Worm (Caenorhabditis elegans) whole organism, late embryonic: ENCODE data around the gene T14B4.19.

Experiments used
- C08G9.2 ChIP-seq: sonication (generic microtip); optimal IDR thresholded peaks from 2 replicates; lab custom pipeline; 2016; ENCODE audit warnings: mild to moderate bottlenecking, missing genetic modification characterization, moderate library complexity, missing compliant biosample characterization
- C38D4.7 ChIP-seq: fragments of 200-800 bp; sonication (Bioruptor generic); optimal IDR thresholded peaks from 2 replicates; lab custom pipeline; 2018; ENCODE audit warnings: mild to moderate bottlenecking, missing genetic modification characterization, moderate library complexity, missing compliant biosample characterization
- F13H6.1 ChIP-seq: sonication (generic microtip); optimal IDR thresholded peaks from 2 replicates; lab custom pipeline; 2016; ENCODE audit warnings: missing genetic modification characterization, missing compliant biosample characterization
- K02D7.2 ChIP-seq: sonication (generic microtip); optimal IDR thresholded peaks from 2 replicates; lab custom pipeline; 2017; ENCODE audit warnings: mild to moderate bottlenecking, missing genetic modification characterization, missing compliant biosample characterization
- T23F11.4 ChIP-seq: fragments of 200-800 bp; sonication (Bioruptor generic); optimal IDR thresholded peaks from 2 replicates; lab custom pipeline; 2018; ENCODE audit warnings: mild to moderate bottlenecking, missing genetic modification characterization, missing compliant biosample characterization
- ceh-14 ChIP-seq: sonication (generic microtip); optimal IDR thresholded peaks from 2 replicates; lab custom pipeline; 2016; ENCODE audit warnings: missing genotype, missing genetic modification characterization, missing compliant biosample characterization
- ceh-18 ChIP-seq: sonication (generic microtip); optimal IDR thresholded peaks from 2 replicates; lab custom pipeline; 2016; ENCODE audit warnings: missing genetic modification characterization, missing compliant biosample characterization
- ceh-22 ChIP-seq: sonication (generic microtip); optimal IDR thresholded peaks from 2 replicates; lab custom pipeline; 2017; ENCODE audit warnings: missing biosample characterization, missing genetic modification characterization
- ceh-45 ChIP-seq: fragments of 200-800 bp; sonication (Bioruptor generic); IDR thresholded peaks from 2 replicates; pipeline ENCODE4 v1.3.6; 2022; ENCODE audit warnings: missing genetic modification reagents, missing genetic modification characterization, missing compliant biosample characterization
- ceh-48 ChIP-seq: sonication (generic microtip); optimal IDR thresholded peaks from 2 replicates; lab custom pipeline; 2016; ENCODE audit warnings: missing genetic modification characterization, inconsistent platforms, missing compliant biosample characterization
- ceh-9 ChIP-seq: sonication (generic microtip); optimal IDR thresholded peaks from 2 replicates; lab custom pipeline; 2016; ENCODE audit warnings: mild to moderate bottlenecking, missing genetic modification characterization, inconsistent platforms, missing compliant biosample characterization
- elt-2 ChIP-seq: sonication (generic microtip); optimal IDR thresholded peaks from 2 replicates; lab custom pipeline; 2016; ENCODE audit warnings: missing genetic modification reagents, missing genetic modification characterization, missing compliant biosample characterization
- elt-4 ChIP-seq: sonication (generic microtip); optimal IDR thresholded peaks from 2 replicates; lab custom pipeline; 2016; ENCODE audit warnings: missing genetic modification characterization, missing compliant biosample characterization
- ets-4 ChIP-seq: sonication (generic microtip); optimal IDR thresholded peaks from 2 replicates; lab custom pipeline; 2016; ENCODE audit warnings: missing genetic modification characterization, missing compliant biosample characterization
- fax-1 ChIP-seq: sonication (generic microtip); optimal IDR thresholded peaks from 2 replicates; lab custom pipeline; 2016; ENCODE audit warnings: missing genotype, missing genetic modification characterization, missing compliant biosample characterization
- fkh-6 ChIP-seq: sonication (generic microtip); optimal IDR thresholded peaks from 2 replicates; lab custom pipeline; 2016; ENCODE audit warnings: missing genetic modification characterization, missing compliant biosample characterization
- hlh-15 ChIP-seq: sonication (generic microtip); optimal IDR thresholded peaks from 2 replicates; lab custom pipeline; 2016; ENCODE audit warnings: missing genetic modification characterization, missing compliant biosample characterization
- hlh-30 ChIP-seq: sonication (generic microtip); optimal IDR thresholded peaks from 2 replicates; lab custom pipeline; 2017; ENCODE audit warnings: antibody characterized with exemption, missing genetic modification characterization, missing compliant biosample characterization; ENCODE audit not compliant: insufficient read depth
- lin-11 ChIP-seq: fragments of 200-800 bp; sonication (Bioruptor generic); optimal IDR thresholded peaks from 2 replicates; lab custom pipeline; 2018; ENCODE audit warnings: mild to moderate bottlenecking, missing genetic modification characterization, missing compliant biosample characterization
- madf-2 ChIP-seq: sonication (generic microtip); optimal IDR thresholded peaks from 2 replicates; lab custom pipeline; 2017; ENCODE audit warnings: missing genetic modification characterization, missing compliant biosample characterization
- mec-3 ChIP-seq: sonication (generic microtip); optimal IDR thresholded peaks from 2 replicates; lab custom pipeline; 2016; ENCODE audit warnings: borderline replicate concordance, missing genetic modification characterization, missing compliant biosample characterization
- nhr-11 ChIP-seq: fragments of 150-350 bp; optimal IDR thresholded peaks from 2 replicates; lab custom pipeline; 2014; ENCODE audit warnings: missing biosample characterization, missing genetic modification characterization
- npax-4 ChIP-seq: sonication (generic microtip); optimal IDR thresholded peaks from 2 replicates; lab custom pipeline; 2016; ENCODE audit warnings: missing genetic modification characterization, missing compliant biosample characterization
- pag-3 ChIP-seq: sonication (generic microtip); optimal IDR thresholded peaks from 2 replicates; lab custom pipeline; 2016; ENCODE audit warnings: missing compliant biosample characterization, missing genetic modification characterization, borderline replicate concordance
- pax-1 ChIP-seq: fragments of 150-350 bp; optimal IDR thresholded peaks from 2 replicates; lab custom pipeline; 2014; ENCODE audit warnings: missing biosample characterization, missing genetic modification characterization
- pha-2 ChIP-seq: sonication (generic microtip); optimal IDR thresholded peaks from 2 replicates; lab custom pipeline; 2017; ENCODE audit warnings: mild to moderate bottlenecking, missing genetic modification characterization, missing compliant biosample characterization
- pha-4 ChIP-seq: fragments of 150-350 bp; optimal IDR thresholded peaks from 2 replicates; lab custom pipeline; 2018; ENCODE audit warnings: missing biosample characterization, missing genetic modification reagents, missing genetic modification characterization
- pros-1 ChIP-seq: fragments of 150-350 bp; optimal IDR thresholded peaks from 2 replicates; lab custom pipeline; 2014; ENCODE audit warnings: missing biosample characterization, missing genetic modification reagents, missing genetic modification characterization
- rnt-1 ChIP-seq: sonication (generic microtip); optimal IDR thresholded peaks from 2 replicates; lab custom pipeline; 2016; ENCODE audit warnings: missing genetic modification characterization, missing compliant biosample characterization
- sox-2 ChIP-seq: fragments of 200-800 bp; sonication (Bioruptor generic); IDR thresholded peaks from 2 replicates; pipeline ENCODE4 v1.3.6; 2022; ENCODE audit warnings: missing genetic modification reagents, missing genetic modification characterization, missing compliant biosample characterization
- sox-4 ChIP-seq: sonication (generic microtip); optimal IDR thresholded peaks from 2 replicates; lab custom pipeline; 2017; ENCODE audit warnings: mild to moderate bottlenecking, missing genetic modification characterization, inconsistent platforms, missing compliant biosample characterization
- tbx-2 ChIP-seq: sonication (generic microtip); optimal IDR thresholded peaks from 2 replicates; lab custom pipeline; 2016; ENCODE audit warnings: missing genetic modification characterization, missing compliant biosample characterization
- ttx-3 ChIP-seq: sonication (generic microtip); optimal IDR thresholded peaks from 2 replicates; lab custom pipeline; 2016; ENCODE audit warnings: missing genetic modification reagents, missing genetic modification characterization, missing compliant biosample characterization
- unc-3 ChIP-seq, 2 experiments: fragments of 200-800 bp in 1 of 2; sonication (Bioruptor generic) in 1 of 2; sonication (generic microtip) in 1 of 2; conservative IDR thresholded peaks in 1 of 2; optimal IDR thresholded peaks in 1 of 2; 2 replicates each; pipeline versions ENCODE4 v1.3.6 to Lab custom; 2016 to 2022; ENCODE audit warnings: missing compliant biosample characterization in 2 of 2, missing genetic modification characterization in 2 of 2, missing genetic modification reagents in 1 of 2
- unc-42 ChIP-seq: sonication (generic microtip); optimal IDR thresholded peaks from 2 replicates; lab custom pipeline; 2016; ENCODE audit warnings: missing genotype, missing genetic modification characterization, missing compliant biosample characterization
- unc-55 ChIP-seq: sonication (generic microtip); optimal IDR thresholded peaks from 2 replicates; lab custom pipeline; 2017; ENCODE audit warnings: missing biosample characterization, missing genetic modification reagents, missing genetic modification characterization
- unc-86 ChIP-seq: sonication (generic microtip); optimal IDR thresholded peaks from 2 replicates; lab custom pipeline; 2016; ENCODE audit warnings: missing genetic modification characterization, missing compliant biosample characterization
- zip-5 ChIP-seq: sonication (generic microtip); optimal IDR thresholded peaks from 2 replicates; lab custom pipeline; 2016; ENCODE audit warnings: missing genetic modification characterization, missing compliant biosample characterization
- ztf-16 ChIP-seq: sonication (generic microtip); optimal IDR thresholded peaks from 2 replicates; lab custom pipeline; 2017; ENCODE audit warnings: missing genetic modification characterization, missing compliant biosample characterization

The T14B4.19 gene

ce11 chrII:6705593-6706228, 7.0 kb downstream of the T14B4.19 start, which contains the start of gene rpy-1:
Gene rpy-1 (minus strand): TSS chrII:6705643.
- no peak for TF ChIP-seq zip-5 (tag; lab: Kevin White, UChicago)
- no peak for TF ChIP-seq F13H6.1
- TF ChIP-seq ets-4 (tag; lab: Kevin White, UChicago) = no peak
- TF ChIP-seq hlh-30 = no peak
- TF ChIP-seq pax-1 (tag; lab: Kevin White, UChicago) = no peak
- TF ChIP-seq ceh-14 = no peak
- TF ChIP-seq T23F11.4 = no peak
- TF ChIP-seq pros-1 = no peak
- no peak for TF ChIP-seq nhr-11 (tag; lab: Kevin White, UChicago)
- peak; percentile 66 for TF ChIP-seq unc-55 (GFP tag; lab: Kevin White, UChicago)
- TF ChIP-seq unc-3 (GFP tag; conservative IDR thresholded peaks at IDR 0.05; lab: Robert Waterston, UW) = no peak
- TF ChIP-seq unc-3 (tag; optimal IDR thresholded peaks at IDR 0.05; lab: Kevin White, UChicago) = no peak
- TF ChIP-seq ceh-18 = peak; percentile 19
- TF ChIP-seq ceh-22 (tag; lab: Kevin White, UChicago) = no peak
- TF ChIP-seq tbx-2 (tag; lab: Kevin White, UChicago) = no peak
- no peak for TF ChIP-seq npax-4 (tag; lab: Kevin White, UChicago)
- TF ChIP-seq fkh-6 (tag; lab: Kevin White, UChicago) = no peak
- TF ChIP-seq elt-2 (tag; lab: Kevin White, UChicago) = no peak

ce11 chrII:6701497-6701896, 11.2 kb downstream of the T14B4.19 start, which contains the start of gene C18H9.6:
Gene C18H9.6 (minus strand): TSS chrII:6701625.
- TF ChIP-seq pha-2 (tag; lab: Kevin White, UChicago) (no peak), mec-3 (no peak)
- TF ChIP-seq, all 69 proteins: peak for 0

ce11 chrII:6698784-6699183, 13.9 kb downstream of the T14B4.19 start, which contains the start of gene C18H9.1:
Gene C18H9.1 (plus strand): TSS chrII:6699084.
- TF ChIP-seq unc-42 (no peak), sox-2 (no peak), ztf-16 (tag; lab: Kevin White, UChicago) (no peak), rnt-1 (tag; lab: Kevin White, UChicago) (no peak), pros-1 (no peak), ceh-18 (no peak), ttx-3 (tag; lab: Kevin White, UChicago) (no peak), C08G9.2 (no peak), fkh-6 (tag; lab: Kevin White, UChicago) (no peak), fax-1 (tag; lab: Kevin White, UChicago) (no peak), ceh-48 (tag; lab: Kevin White, UChicago) (no peak), lin-11 (no peak), madf-2 (no peak), ceh-9 (tag; lab: Kevin White, UChicago) (no peak), hlh-15 (tag; lab: Kevin White, UChicago) (no peak), ceh-45 (GFP tag; lab: Robert Waterston, UW) (no peak), nhr-11 (tag; lab: Kevin White, UChicago) (no peak), unc-86 (tag; lab: Kevin White, UChicago) (no peak)

ce11 chrII:6695388-6695787, 17.3 kb downstream of the T14B4.19 start, which contains the start of gene C18H9.5:
Gene C18H9.5 (minus strand): TSS chrII:6695566.
- TF ChIP-seq hlh-30 (no peak), mec-3 (no peak), unc-42 (no peak), elt-4 (tag; lab: Kevin White, UChicago) (no peak), unc-86 (tag; lab: Kevin White, UChicago) (no peak), pha-4 (tag; lab: Kevin White, UChicago) (no peak), sox-4 (no peak), K02D7.2 (tag; lab: Kevin White, UChicago) (no peak), pag-3 (no peak), C38D4.7 (GFP tag; lab: Kevin White, UChicago) (no peak), pha-2 (tag; lab: Kevin White, UChicago) (no peak), tbx-2 (tag; lab: Kevin White, UChicago) (no peak), C08G9.2 (no peak), ceh-18 (no peak)
